Worm (Caenorhabditis elegans) whole organism, late embryonic: ENCODE measurements around the gene F58F9.4.

Source experiments
- C38D4.7 ChIP-seq: fragments of 200-800 bp; sonication (Bioruptor generic); optimal IDR thresholded peaks from 2 replicates; lab custom pipeline; 2018; ENCODE audit warnings: mild to moderate bottlenecking, missing genetic modification characterization, moderate library complexity, missing compliant biosample characterization
- ama-1 ChIP-seq: fragments of 150-350 bp; optimal IDR thresholded peaks from 2 replicates; lab custom pipeline; 2014
- dmd-4 ChIP-seq: sonication (generic microtip); optimal IDR thresholded peaks from 2 replicates; lab custom pipeline; 2016; ENCODE audit warnings: borderline replicate concordance, missing genetic modification characterization, missing compliant biosample characterization
- hlh-13 ChIP-seq: fragments of 200-800 bp; sonication (Bioruptor generic); optimal IDR thresholded peaks from 2 replicates; lab custom pipeline; 2018; ENCODE audit warnings: mild to moderate bottlenecking, missing genetic modification characterization, missing compliant biosample characterization
- hlh-30 ChIP-seq: sonication (generic microtip); optimal IDR thresholded peaks from 2 replicates; lab custom pipeline; 2017; ENCODE audit warnings: antibody characterized with exemption, missing genetic modification characterization, missing compliant biosample characterization; ENCODE audit not compliant: insufficient read depth
- hlh-6 ChIP-seq: sonication (generic microtip); optimal IDR thresholded peaks from 2 replicates; lab custom pipeline; 2016; ENCODE audit warnings: missing genotype, missing genetic modification characterization, missing compliant biosample characterization
- nhr-11 ChIP-seq: fragments of 150-350 bp; optimal IDR thresholded peaks from 2 replicates; lab custom pipeline; 2014; ENCODE audit warnings: missing biosample characterization, missing genetic modification characterization
- nhr-232 ChIP-seq: sonication (generic microtip); optimal IDR thresholded peaks from 2 replicates; lab custom pipeline; 2016; ENCODE audit warnings: missing genetic modification characterization, missing compliant biosample characterization
- tbx-2 ChIP-seq: sonication (generic microtip); optimal IDR thresholded peaks from 2 replicates; lab custom pipeline; 2016; ENCODE audit warnings: missing genetic modification characterization, missing compliant biosample characterization

DNA sequence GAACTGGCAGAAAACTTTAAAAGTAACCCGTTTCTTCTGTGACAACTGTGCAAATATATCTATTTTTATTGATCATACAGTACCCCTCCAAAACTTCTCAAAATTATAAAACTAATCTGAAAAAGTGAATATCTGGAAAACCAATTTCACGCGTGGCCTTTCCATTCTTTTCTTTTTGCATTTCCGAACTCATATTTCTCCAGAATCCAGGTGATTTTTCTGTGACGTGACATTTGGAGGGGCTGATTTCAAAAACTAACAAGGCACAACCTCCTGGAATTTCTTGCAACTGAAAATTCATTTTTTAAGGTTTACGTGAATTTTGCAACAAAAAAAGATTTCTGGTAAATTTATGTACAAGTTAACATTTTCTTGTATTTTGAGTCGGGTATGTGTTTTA is 30.6 kb upstream of the F58F9.4 start:
- TF ChIP-seq hlh-6 (tag; lab: Kevin White, UChicago) (no peak), nhr-11 (tag; lab: Kevin White, UChicago) (no peak), nhr-232 (tag; lab: Kevin White, UChicago) (no peak), dmd-4 (no peak), C38D4.7 (no peak), hlh-30 (no peak), tbx-2 (tag; lab: Kevin White, UChicago) (no peak), ama-1 (lab: Kevin White, UChicago) (no peak), hlh-13 (GFP tag; lab: Kevin White, UChicago) (no peak)
